Fruit fly (Drosophila melanogaster) whole organism, embryonic: ENCODE measurements around the gene Mst89B.
A peak's percentile ranks its signal among the peaks of the same experiment; 100 is the strongest.

Experiments
- Ada2b ChIP-seq: fragments of 200-800 bp; sonication (Bioruptor generic); IDR thresholded peaks from 2 replicates; pipeline ENCODE4 v1.3.6; 2022; ENCODE audit warnings: missing biosample characterization, missing genetic modification characterization
- Antp ChIP-seq: fragments of 200-800 bp; sonication (Bioruptor generic); optimal IDR thresholded peaks from 3 replicates; lab custom pipeline; 2016; ENCODE audit warnings: missing biosample characterization, missing genetic modification characterization
- Bteb2 ChIP-seq: fragments of 200-800 bp; sonication (Bioruptor generic); optimal IDR thresholded peaks from 2 replicates; lab custom pipeline; 2016; ENCODE audit warnings: missing biosample characterization, missing genetic modification characterization
- CG10543 ChIP-seq: fragments of 200-800 bp; sonication (Bioruptor generic); optimal IDR thresholded peaks from 3 replicates; lab custom pipeline; 2017; ENCODE audit warnings: missing biosample characterization, mild to moderate bottlenecking, missing genetic modification characterization, moderate library complexity
- CG11085 ChIP-seq: fragments of 200-800 bp; sonication (Bioruptor generic); IDR thresholded peaks from 2 replicates; pipeline ENCODE4 v1.3.6; 2022; ENCODE audit warnings: missing biosample characterization, missing genetic modification characterization
- CG11504 ChIP-seq: fragments of 200-800 bp; sonication (Bioruptor generic); optimal IDR thresholded peaks from 3 replicates; lab custom pipeline; 2019; ENCODE audit warnings: missing biosample characterization, mild to moderate bottlenecking, missing genetic modification characterization, moderate library complexity
- CG11560 ChIP-seq: fragments of 200-800 bp; sonication (Bioruptor generic); IDR thresholded peaks from 3 replicates; pipeline ENCODE4 v1.3.6; 2022; ENCODE audit warnings: missing biosample characterization, missing genetic modification characterization
- CG11696 ChIP-seq: fragments of 200-800 bp; sonication (Bioruptor generic); IDR thresholded peaks from 2 replicates; pipeline ENCODE4 v1.3.6; 2022; ENCODE audit warnings: missing biosample characterization, missing genetic modification characterization
- CG1233 ChIP-seq: fragments of 200-800 bp; sonication (Bioruptor generic); optimal IDR thresholded peaks from 4 replicates; lab custom pipeline; 2018; ENCODE audit warnings: missing biosample characterization, mild to moderate bottlenecking, missing genetic modification characterization
- CG12769 ChIP-seq: fragments of 200-800 bp; sonication (Bioruptor generic); optimal IDR thresholded peaks from 2 replicates; lab custom pipeline; 2019; ENCODE audit warnings: missing biosample characterization, mild to moderate bottlenecking, missing genetic modification characterization, moderate library complexity
- CG12942 ChIP-seq: fragments of 200-800 bp; sonication (Bioruptor generic); optimal IDR thresholded peaks from 3 replicates; lab custom pipeline; 2016; ENCODE audit warnings: missing biosample characterization, missing genetic modification characterization
- CG13296 ChIP-seq: fragments of 200-800 bp; sonication (Bioruptor generic); optimal IDR thresholded peaks from 3 replicates; lab custom pipeline; 2018; ENCODE audit warnings: missing biosample characterization, mild to moderate bottlenecking, missing genetic modification characterization
- CG14014 ChIP-seq: fragments of 200-800 bp; sonication (Bioruptor generic); IDR thresholded peaks from 2 replicates; pipeline ENCODE4 v1.3.6; 2022; ENCODE audit warnings: missing biosample characterization, missing genetic modification characterization
- CG14050 ChIP-seq: fragments of 200-800 bp; sonication (Bioruptor generic); IDR thresholded peaks from 3 replicates; pipeline ENCODE4 v1.3.6; 2022; ENCODE audit warnings: missing biosample characterization, missing genetic modification characterization
- CG14710 ChIP-seq: fragments of 200-800 bp; sonication (Bioruptor generic); optimal IDR thresholded peaks from 3 replicates; lab custom pipeline; 2019; ENCODE audit warnings: missing biosample characterization, mild to moderate bottlenecking, missing genetic modification characterization, moderate library complexity
- CG14965 ChIP-seq: fragments of 200-800 bp; sonication (Bioruptor generic); optimal IDR thresholded peaks from 2 replicates; lab custom pipeline; 2016; ENCODE audit warnings: missing biosample characterization, missing genetic modification characterization, borderline replicate concordance
- CG17361 ChIP-seq: fragments of 200-800 bp; sonication (Bioruptor generic); IDR thresholded peaks from 3 replicates; pipeline ENCODE4 v1.3.6; 2022; ENCODE audit warnings: missing biosample characterization, missing genetic modification characterization
- CG17385 ChIP-seq: fragments of 200-800 bp; sonication (Bioruptor generic); optimal IDR thresholded peaks from 3 replicates; lab custom pipeline; 2018; ENCODE audit warnings: missing biosample characterization, mild to moderate bottlenecking, missing genetic modification characterization
- CG17829 ChIP-seq: fragments of 200-800 bp; optimal IDR thresholded peaks from 2 replicates; lab custom pipeline; 2019; ENCODE audit warnings: missing biosample characterization, mild to moderate bottlenecking, missing genetic modification characterization, moderate library complexity
- CG2875 ChIP-seq: fragments of 200-800 bp; sonication (Bioruptor generic); optimal IDR thresholded peaks from 2 replicates; lab custom pipeline; 2017; ENCODE audit warnings: missing biosample characterization, mild to moderate bottlenecking, missing genetic modification characterization, missing genetic modification reagents
- CG3065 ChIP-seq: fragments of 200-800 bp; sonication (Bioruptor generic); optimal IDR thresholded peaks from 2 replicates; lab custom pipeline; 2016; ENCODE audit warnings: missing biosample characterization, missing genetic modification characterization
- CG34376 ChIP-seq: fragments of 200-800 bp; sonication (Bioruptor generic); optimal IDR thresholded peaks from 2 replicates; lab custom pipeline; 2018; ENCODE audit warnings: missing biosample characterization, mild to moderate bottlenecking, missing genetic modification characterization
- CG3726 ChIP-seq: fragments of 200-800 bp; sonication (Bioruptor generic); IDR thresholded peaks from 3 replicates; pipeline ENCODE4, ENCODE4 v1.3.6; 2022; ENCODE audit warnings: missing biosample characterization, missing genetic modification characterization
- CG3847 ChIP-seq: fragments of 200-800 bp; sonication (Bioruptor generic); IDR thresholded peaks from 2 replicates; pipeline ENCODE4 v1.3.6; 2022; ENCODE audit warnings: missing biosample characterization, missing genetic modification characterization
- CG5180 ChIP-seq: fragments of 200-800 bp; sonication (Bioruptor generic); optimal IDR thresholded peaks from 3 replicates; lab custom pipeline; 2017; ENCODE audit warnings: missing biosample characterization, missing genetic modification characterization, mild to moderate bottlenecking, moderate library complexity, missing genetic modification reagents
- CG8290 ChIP-seq, 3 experiments: fragments of 200-800 bp; sonication (Bioruptor generic); optimal IDR thresholded peaks; 2 replicates each; lab custom pipeline; 2016 to 2019; ENCODE audit warnings: missing biosample characterization in 3 of 3, missing genetic modification characterization in 3 of 3, mild to moderate bottlenecking in 2 of 3, moderate library complexity in 1 of 3
- CG8944 ChIP-seq: fragments of 200-800 bp; sonication (Bioruptor generic); optimal IDR thresholded peaks from 3 replicates; lab custom pipeline; 2016; ENCODE audit warnings: missing biosample characterization, missing genetic modification characterization
- D ChIP-seq, 2 experiments: fragments of 200-800 bp in 1 of 2; fragments of >200 bp in 1 of 2; sonication (Bioruptor generic) in 1 of 2; optimal IDR thresholded peaks; 2 replicates in 1 of 2; 3 replicates in 1 of 2; lab custom pipeline; 2017; ENCODE audit warnings: mild to moderate bottlenecking in 1 of 2, missing biosample characterization in 1 of 2, missing genetic modification characterization in 1 of 2, missing genetic modification reagents in 1 of 2
- Deaf1 ChIP-seq: fragments of 200-800 bp; optimal IDR thresholded peaks from 3 replicates; lab custom pipeline; 2019; ENCODE audit warnings: missing biosample characterization, mild to moderate bottlenecking, missing genetic modification characterization, moderate library complexity
- Dek ChIP-seq: fragments of 200-800 bp; sonication (Bioruptor generic); optimal IDR thresholded peaks from 3 replicates; lab custom pipeline; 2019; ENCODE audit warnings: missing biosample characterization, mild to moderate bottlenecking, missing genetic modification characterization, moderate library complexity
- H15 ChIP-seq: fragments of 200-800 bp; sonication (Bioruptor generic); IDR thresholded peaks from 3 replicates; pipeline ENCODE4 v1.3.6; 2022; ENCODE audit warnings: missing biosample characterization, missing genetic modification characterization
- Hand ChIP-seq: fragments of 200-800 bp; sonication (Bioruptor generic); optimal IDR thresholded peaks from 2 replicates; lab custom pipeline; 2017; ENCODE audit warnings: mild to moderate bottlenecking, missing biosample characterization, missing genetic modification reagents, missing genetic modification characterization
- Opbp ChIP-seq: fragments of 200-800 bp; sonication (Bioruptor generic); IDR thresholded peaks from 3 replicates; pipeline ENCODE4 v1.3.6; 2022; ENCODE audit warnings: missing biosample characterization, missing genetic modification characterization; ENCODE audit not compliant: partially characterized antibody
- Poxn ChIP-seq: fragments of 200-800 bp; sonication (Bioruptor generic); IDR thresholded peaks from 2 replicates; pipeline ENCODE4 v1.3.6; 2022; ENCODE audit warnings: missing biosample characterization, missing genetic modification characterization
- abd-A ChIP-seq: fragments of 200-800 bp; sonication (Bioruptor generic); optimal IDR thresholded peaks from 3 replicates; lab custom pipeline; 2019; ENCODE audit warnings: missing biosample characterization, mild to moderate bottlenecking, missing genetic modification characterization, moderate library complexity
- ash1 ChIP-seq: fragments of 200-800 bp; sonication (Bioruptor generic); optimal IDR thresholded peaks from 2 replicates; lab custom pipeline; 2018; ENCODE audit warnings: missing biosample characterization, mild to moderate bottlenecking, missing genetic modification characterization
- bigmax ChIP-seq: fragments of 200-800 bp; sonication (Bioruptor generic); optimal IDR thresholded peaks from 2 replicates; lab custom pipeline; 2018; ENCODE audit warnings: missing biosample characterization, mild to moderate bottlenecking, missing genetic modification characterization
- br ChIP-seq: fragments of >200 bp; optimal IDR thresholded peaks from 2 replicates; lab custom pipeline; 2017
- caup ChIP-seq: fragments of 200-800 bp; sonication (Bioruptor generic); optimal IDR thresholded peaks from 3 replicates; lab custom pipeline; 2017; ENCODE audit warnings: missing biosample characterization, mild to moderate bottlenecking, missing genetic modification characterization, moderate library complexity; ENCODE audit not compliant: severe bottlenecking
- chn ChIP-seq: fragments of 200-800 bp; sonication (Bioruptor generic); optimal IDR thresholded peaks from 2 replicates; lab custom pipeline; 2016; ENCODE audit warnings: missing biosample characterization, missing genetic modification characterization
- cwo ChIP-seq: fragments of 200-800 bp; sonication (Bioruptor generic); optimal IDR thresholded peaks from 3 replicates; lab custom pipeline; 2017; ENCODE audit warnings: missing biosample characterization, missing genetic modification characterization, mild to moderate bottlenecking, moderate library complexity, missing genetic modification reagents
- lab ChIP-seq: fragments of 200-800 bp; sonication (Bioruptor generic); optimal IDR thresholded peaks from 3 replicates; lab custom pipeline; 2017; ENCODE audit warnings: missing biosample characterization, missing genetic modification characterization, mild to moderate bottlenecking, moderate library complexity, missing genetic modification reagents
- lilli ChIP-seq: fragments of 200-800 bp; sonication (Bioruptor generic); optimal IDR thresholded peaks from 3 replicates; lab custom pipeline; 2016; ENCODE audit warnings: missing biosample characterization, missing genetic modification characterization
- lmd ChIP-seq: fragments of 200-800 bp; sonication (Bioruptor generic); IDR thresholded peaks from 2 replicates; pipeline ENCODE4 v1.3.6; 2022; ENCODE audit warnings: missing biosample characterization, missing genetic modification characterization
- nom ChIP-seq: fragments of 200-800 bp; sonication (Bioruptor generic); optimal IDR thresholded peaks from 2 replicates; lab custom pipeline; 2017; ENCODE audit warnings: missing biosample characterization, missing genetic modification characterization, mild to moderate bottlenecking, moderate library complexity, missing genetic modification reagents
- odd ChIP-seq: fragments of 200-800 bp; sonication (Bioruptor generic); optimal IDR thresholded peaks from 2 replicates; lab custom pipeline; 2017; ENCODE audit warnings: missing biosample characterization, mild to moderate bottlenecking, missing genetic modification characterization
- sd ChIP-seq: fragments of 200-800 bp; sonication (Bioruptor generic); optimal IDR thresholded peaks from 3 replicates; lab custom pipeline; 2018; ENCODE audit warnings: missing biosample characterization, mild to moderate bottlenecking, missing genetic modification characterization, moderate library complexity
- stwl ChIP-seq: fragments of 200-800 bp; sonication (Bioruptor generic); optimal IDR thresholded peaks from 3 replicates; lab custom pipeline; 2018; ENCODE audit warnings: missing biosample characterization, mild to moderate bottlenecking, missing genetic modification characterization, moderate library complexity

The Mst89B gene

DNA sequence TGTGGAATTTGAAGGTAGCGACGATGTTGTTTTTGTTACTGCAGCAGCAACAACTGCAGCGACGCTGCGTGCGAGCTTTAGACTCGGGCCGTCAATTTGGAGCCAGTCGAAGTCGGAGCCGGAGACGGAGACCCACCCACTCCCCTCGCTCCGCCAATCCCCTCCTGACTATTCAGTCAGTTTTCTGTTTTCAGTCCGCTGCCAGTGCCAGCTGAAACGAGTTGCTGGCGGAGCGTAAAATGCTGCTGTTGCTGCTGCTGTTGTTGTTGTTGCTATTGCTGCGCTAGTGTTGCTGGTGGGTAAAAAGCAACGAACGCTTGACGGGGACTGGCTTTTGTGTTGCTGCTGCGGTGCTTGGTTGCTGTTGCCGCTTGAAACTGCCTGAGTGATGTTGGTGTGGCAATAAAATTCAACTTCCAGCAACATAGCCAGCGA, 12.8 kb upstream of the Mst89B start (continued):
- TF ChIP-seq CG11560 (tag; lab: Robert Waterston, UW) (no peak), Deaf1 (peak; percentile 57), CG14050 (GFP tag; lab: Robert Waterston, UW) (no peak), lilli (GFP tag; lab: Kevin White, UChicago) (no peak), H15 (GFP tag; lab: Robert Waterston, UW) (no peak), CG1233 (GFP tag; lab: Kevin White, UChicago) (no peak), CG11696 (GFP tag; lab: Robert Waterston, UW) (no peak), nom (GFP tag; lab: Kevin White, UChicago) (no peak), abd-A (peak; percentile 56), D (optimal IDR thresholded peaks at IDR 0.05; lab: Kevin White, UChicago) (peak; percentile 3), D (GFP tag; optimal IDR thresholded peaks at IDR 0.05; lab: Kevin White, UChicago) (no peak), CG17385 (GFP tag; lab: Kevin White, UChicago) (no peak), CG3065 (GFP tag; lab: Kevin White, UChicago) (no peak), ash1 (GFP tag; lab: Kevin White, UChicago) (peak; percentile 46), CG2875 (GFP tag; lab: Kevin White, UChicago) (no peak), CG10543 (GFP tag; lab: Kevin White, UChicago) (peak; percentile 97), CG8290 (GFP tag; optimal IDR thresholded peaks at IDR 0.05; lab: Kevin White, UChicago) (no peak), CG8290 (tag; optimal IDR thresholded peaks at IDR 0.05; lab: Kevin White, UChicago) (peak in 1 of 2 experiments; percentile 34), Poxn (GFP tag; lab: Robert Waterston, UW) (no peak), CG5180 (peak; percentile 90), Opbp (no peak), CG3726 (GFP tag; lab: Robert Waterston, UW) (no peak), lab (GFP tag; lab: Kevin White, UChicago) (no peak), lmd (GFP tag; lab: Robert Waterston, UW) (no peak), Antp (GFP tag; lab: Kevin White, UChicago) (no peak), bigmax (peak; percentile 47), CG3847 (GFP tag; lab: Robert Waterston, UW) (no peak), CG17829 (tag; lab: Kevin White, UChicago) (no peak), CG12942 (GFP tag; lab: Kevin White, UChicago) (no peak), CG14014 (GFP tag; lab: Robert Waterston, UW) (no peak), Dek (tag; lab: Kevin White, UChicago) (no peak), CG8944 (GFP tag; lab: Kevin White, UChicago) (no peak), sd (tag; lab: Kevin White, UChicago) (peak; percentile 92), CG12769 (tag; lab: Kevin White, UChicago) (peak; percentile 71), CG11504 (peak; percentile 99), br (no peak), CG17361 (GFP tag; lab: Robert Waterston, UW) (no peak), CG11085 (GFP tag; lab: Robert Waterston, UW) (no peak)

dm6 chr3R:16254616-16255601, 11.9 kb upstream of the Mst89B start:
- peak; percentile 97 for TF ChIP-seq stwl (tag; lab: Kevin White, UChicago)
- TF ChIP-seq Ada2b (GFP tag; lab: Robert Waterston, UW), result no peak
- TF ChIP-seq Bteb2 (GFP tag; lab: Kevin White, UChicago), result no peak
- TF ChIP-seq Hand, result peak; percentile 20
- peak; percentile 7 for TF ChIP-seq cwo (GFP tag; lab: Kevin White, UChicago)
- TF ChIP-seq CG10543 (GFP tag; lab: Kevin White, UChicago), result peak; percentile 97
- TF ChIP-seq chn (GFP tag; lab: Kevin White, UChicago), result peak; percentile 34
- peak; percentile 41 for TF ChIP-seq CG13296 (GFP tag; lab: Kevin White, UChicago)
- no peak for TF ChIP-seq caup (GFP tag; lab: Kevin White, UChicago)
- TF ChIP-seq CG34376, result peak; percentile 52
- TF ChIP-seq CG14965 (GFP tag; lab: Kevin White, UChicago), result no peak
- no peak for TF ChIP-seq odd (GFP tag; lab: Kevin White, UChicago)
- peak; percentile 24 for TF ChIP-seq CG14710 (tag; lab: Kevin White, UChicago)
